Worm (Caenorhabditis elegans) whole organism, young adult: ENCODE data around the gene nhr-273.

Experiments
- C17E4.6 ChIP-seq: fragments of 200-800 bp; sonication (Bioruptor generic); IDR thresholded peaks from 2 replicates; pipeline ENCODE4 v1.3.6; 2022; ENCODE audit warnings: missing genetic modification reagents, missing genetic modification characterization, missing compliant biosample characterization
- F23B12.7 ChIP-seq: sonication (generic microtip); optimal IDR thresholded peaks from 2 replicates; lab custom pipeline; 2017; ENCODE audit warnings: missing genetic modification characterization, mild to moderate bottlenecking, missing compliant biosample characterization, antibody characterized with exemption, moderate library complexity; ENCODE audit not compliant: insufficient read depth
- Y53F4B.3 ChIP-seq: fragments of 200-800 bp; sonication (Bioruptor generic); IDR thresholded peaks from 2 replicates; pipeline ENCODE4 v1.3.6; 2022; ENCODE audit warnings: missing genetic modification reagents, missing genetic modification characterization, missing compliant biosample characterization
- aptf-2 ChIP-seq: fragments of 200-800 bp; sonication (Bioruptor generic); conservative IDR thresholded peaks from 2 replicates; pipeline ENCODE4 v1.3.6; 2022; ENCODE audit warnings: missing genetic modification reagents, missing genetic modification characterization, missing compliant biosample characterization
- ceh-100 ChIP-seq: fragments of 200-800 bp; sonication (Bioruptor generic); IDR thresholded peaks from 2 replicates; pipeline ENCODE4 v1.3.6; 2022; ENCODE audit warnings: missing genetic modification reagents, missing genetic modification characterization, missing compliant biosample characterization
- mes-4 ChIP-seq: sonication (generic microtip); optimal IDR thresholded peaks from 2 replicates; lab custom pipeline; 2016; ENCODE audit warnings: missing genotype, missing genetic modification characterization, missing compliant biosample characterization
- nfya-1 ChIP-seq: sonication (generic microtip); optimal IDR thresholded peaks from 2 replicates; lab custom pipeline; 2017; ENCODE audit warnings: antibody characterized with exemption, missing compliant biosample characterization, missing genetic modification characterization, borderline replicate concordance; ENCODE audit not compliant: insufficient read depth
- nfyb-1 ChIP-seq: fragments of 200-800 bp; sonication (Bioruptor generic); IDR thresholded peaks from 2 replicates; pipeline ENCODE4 v1.3.6; 2022; ENCODE audit warnings: missing genetic modification reagents, missing genetic modification characterization, missing compliant biosample characterization
- nhr-120 ChIP-seq: fragments of 200-800 bp; sonication (Bioruptor generic); IDR thresholded peaks from 2 replicates; pipeline ENCODE4 v1.3.6; 2022; ENCODE audit warnings: missing genetic modification characterization, missing compliant biosample characterization
- pha-4 ChIP-seq: fragments of 150-350 bp; sonication (generic microtip); optimal IDR thresholded peaks from 2 replicates; lab custom pipeline; 2014; ENCODE audit warnings: missing biosample characterization, missing genetic modification reagents, missing genetic modification characterization

- TF ChIP-seq nfyb-1 (GFP tag; lab: Robert Waterston, UW) (no peak), C17E4.6 (GFP tag; lab: Robert Waterston, UW) (no peak), mes-4 (tag; lab: Kevin White, UChicago) (no peak), F23B12.7 (tag; lab: Kevin White, UChicago) (no peak), pha-4 (no peak), nhr-120 (GFP tag; lab: Robert Waterston, UW) (no peak), nfya-1 (no peak), ceh-100 (GFP tag; lab: Robert Waterston, UW) (no peak), aptf-2 (GFP tag; lab: Robert Waterston, UW) (no peak), Y53F4B.3 (GFP tag; lab: Robert Waterston, UW) (no peak)
Observed at ce11 chrII:4467869-4468268, 32.8 kb downstream of the nhr-273 start, which contains the start of gene W06B4.2.
